Fruit fly (Drosophila melanogaster): ENCODE data around the gene Trs20.

DNA sequence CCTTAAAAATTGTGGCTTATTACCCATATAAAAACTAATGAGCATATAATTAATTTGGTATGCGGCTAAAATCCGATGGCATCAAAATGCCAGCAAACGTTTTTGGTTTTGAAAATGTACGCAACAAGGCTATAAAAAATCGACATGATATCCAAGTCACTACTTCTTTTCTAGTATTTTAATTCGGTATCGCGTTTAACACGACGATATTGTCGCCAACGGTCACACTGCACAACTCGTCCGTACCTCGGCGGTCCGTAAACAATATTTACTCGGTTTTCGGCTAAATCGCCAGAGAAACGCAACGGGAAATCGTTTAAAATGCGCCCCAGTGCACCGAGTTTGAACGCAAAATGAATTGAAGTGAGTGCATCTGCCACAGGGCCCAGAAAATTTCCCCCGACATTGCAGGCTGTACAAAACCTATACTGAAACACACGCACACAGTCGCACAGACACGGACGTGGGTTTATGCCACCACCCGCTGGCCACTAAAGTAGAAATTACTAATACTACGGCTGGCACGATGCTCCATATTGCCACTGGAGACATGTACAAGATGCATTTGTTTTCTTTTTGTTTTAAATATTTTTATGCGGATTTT lies 18.3 kb downstream of the Trs20 start, which contains the start of gene Taf4:
- TF ChIP-seq usp (GFP tag; optimal IDR thresholded peaks at IDR 0.05) (no peak), Dfd (GFP tag; optimal IDR thresholded peaks at IDR 0.05) (no peak), br (GFP tag; optimal IDR thresholded peaks at IDR 0.05) (no peak), lola (GFP tag; optimal IDR thresholded peaks at IDR 0.05) (no peak), psq (GFP tag; optimal IDR thresholded peaks at IDR 0.05) (no peak), Hnf4 (GFP tag; optimal IDR thresholded peaks at IDR 0.05) (no peak), woc (GFP tag; optimal IDR thresholded peaks at IDR 0.05) (no peak), foxo (GFP tag; optimal IDR thresholded peaks at IDR 0.05) (no peak), rgr (GFP tag; optimal IDR thresholded peaks at IDR 0.05) (no peak), sv (GFP tag; optimal IDR thresholded peaks at IDR 0.05) (no peak), brk (GFP tag; optimal IDR thresholded peaks at IDR 0.05) (no peak), sage (GFP tag; optimal IDR thresholded peaks at IDR 0.05) (no peak)

Measured in whole organism, wandering third instar larva.